Fruit fly (Drosophila melanogaster): ENCODE results near the gene Jupiter.

DNA sequence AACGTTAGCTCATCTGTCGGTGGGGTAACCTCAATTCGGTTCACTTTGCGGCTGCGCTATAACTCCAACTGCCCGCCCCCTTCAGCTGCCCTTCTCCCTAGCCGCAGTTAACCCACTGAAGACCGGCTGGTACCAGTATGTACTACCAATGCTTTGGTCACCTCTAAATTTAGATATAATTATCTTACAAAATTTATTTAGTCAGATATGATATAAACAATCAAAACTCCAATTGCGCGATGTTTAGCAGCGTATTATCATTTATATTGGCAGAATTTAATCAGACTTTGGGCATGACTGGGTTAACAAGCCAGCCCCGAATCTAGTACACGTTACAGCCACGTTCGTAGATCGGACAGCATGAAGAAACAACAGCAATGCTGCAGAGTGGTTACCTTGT lies 42.0 kb upstream of the Jupiter start:
- TF ChIP-seq CG7045 (GFP tag; optimal IDR thresholded peaks at IDR 0.05) (no peak), Clk (GFP tag; optimal IDR thresholded peaks at IDR 0.05) (no peak), CG33017 (tag; optimal IDR thresholded peaks at IDR 0.05) (no peak), CG11617 (GFP tag; optimal IDR thresholded peaks at IDR 0.05) (no peak), CG14711 (tag; optimal IDR thresholded peaks at IDR 0.05) (no peak), Crg-1 (GFP tag; optimal IDR thresholded peaks at IDR 0.05) (no peak), tj (GFP tag; optimal IDR thresholded peaks at IDR 0.05) (no peak), CG7101 (tag; optimal IDR thresholded peaks at IDR 0.05) (no peak), Mnt (GFP tag; optimal IDR thresholded peaks at IDR 0.05) (no peak), ovo (GFP tag; optimal IDR thresholded peaks at IDR 0.05) (no peak)
